Fruit fly (Drosophila melanogaster) whole organism, pupa: ENCODE data around the gene CG5447.

Source experiments
- CG14655 ChIP-seq: fragments of 200-800 bp; sonication (Bioruptor generic); optimal IDR thresholded peaks from 3 replicates; lab custom pipeline; 2017; ENCODE audit warnings: mild to moderate bottlenecking, missing biosample characterization, missing genetic modification reagents, missing genetic modification characterization
- CG34367 ChIP-seq: fragments of 200-800 bp; sonication (Bioruptor generic); optimal IDR thresholded peaks from 2 replicates; lab custom pipeline; 2018; ENCODE audit warnings: missing biosample characterization, mild to moderate bottlenecking, missing genetic modification characterization
- CG9948 ChIP-seq: fragments of 200-800 bp; sonication (Bioruptor generic); optimal IDR thresholded peaks from 2 replicates; lab custom pipeline; 2018; ENCODE audit warnings: missing biosample characterization, mild to moderate bottlenecking, missing genetic modification characterization, moderate library complexity
- D1 ChIP-seq: fragments of 200-800 bp; sonication (Bioruptor generic); optimal IDR thresholded peaks from 2 replicates; lab custom pipeline; 2018; ENCODE audit warnings: missing biosample characterization, mild to moderate bottlenecking, missing genetic modification characterization, moderate library complexity
- EcR ChIP-seq: fragments of 200-800 bp; sonication (Bioruptor generic); optimal IDR thresholded peaks from 3 replicates; lab custom pipeline; 2019; ENCODE audit warnings: missing biosample characterization, missing genetic modification characterization, mild to moderate bottlenecking, moderate library complexity, missing genetic modification reagents
- Snoo ChIP-seq: fragments of 200-800 bp; sonication (Bioruptor generic); optimal IDR thresholded peaks from 3 replicates; lab custom pipeline; 2017; ENCODE audit warnings: missing biosample characterization, mild to moderate bottlenecking, missing genetic modification characterization, inconsistent platforms
- fd96Ca ChIP-seq: fragments of 200-800 bp; sonication (Bioruptor generic); IDR thresholded peaks from 3 replicates; pipeline ENCODE4 v1.3.6; 2022; ENCODE audit warnings: missing biosample characterization, missing genetic modification characterization

DNA sequence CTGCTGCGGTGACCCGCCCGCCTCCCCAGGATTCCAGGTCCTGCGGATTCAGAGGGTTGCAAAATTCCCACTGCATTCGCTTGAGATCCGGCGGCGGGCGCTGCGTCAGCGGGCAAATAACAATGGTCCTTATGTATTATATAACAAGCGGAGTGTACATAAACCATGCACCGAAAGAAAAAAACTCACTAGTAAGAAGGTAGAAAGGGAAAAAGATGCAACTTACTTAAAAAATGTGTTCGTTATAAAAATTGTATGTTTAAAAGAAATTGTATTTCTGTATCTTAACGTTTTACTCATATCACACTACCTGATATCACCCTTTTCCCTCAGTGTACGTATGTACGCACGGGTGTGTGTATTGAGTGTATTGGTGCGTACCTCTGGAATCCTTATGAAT is 46.8 kb downstream of the CG5447 start:
- peak; percentile 61 for TF ChIP-seq Snoo
- no peak for TF ChIP-seq D1 (tag; lab: Kevin White, UChicago)
- TF ChIP-seq CG14655, result peak; percentile 38
- no peak for TF ChIP-seq fd96Ca (GFP tag; lab: Robert Waterston, UW)
- peak; percentile 57 for TF ChIP-seq CG34367 (tag; lab: Kevin White, UChicago)
- peak; percentile 68 for TF ChIP-seq CG9948
- no peak for TF ChIP-seq EcR (GFP tag; lab: Kevin White, UChicago)
